Worm (Caenorhabditis elegans): Measurements from ENCODE around the gene npr-25.

DNA sequence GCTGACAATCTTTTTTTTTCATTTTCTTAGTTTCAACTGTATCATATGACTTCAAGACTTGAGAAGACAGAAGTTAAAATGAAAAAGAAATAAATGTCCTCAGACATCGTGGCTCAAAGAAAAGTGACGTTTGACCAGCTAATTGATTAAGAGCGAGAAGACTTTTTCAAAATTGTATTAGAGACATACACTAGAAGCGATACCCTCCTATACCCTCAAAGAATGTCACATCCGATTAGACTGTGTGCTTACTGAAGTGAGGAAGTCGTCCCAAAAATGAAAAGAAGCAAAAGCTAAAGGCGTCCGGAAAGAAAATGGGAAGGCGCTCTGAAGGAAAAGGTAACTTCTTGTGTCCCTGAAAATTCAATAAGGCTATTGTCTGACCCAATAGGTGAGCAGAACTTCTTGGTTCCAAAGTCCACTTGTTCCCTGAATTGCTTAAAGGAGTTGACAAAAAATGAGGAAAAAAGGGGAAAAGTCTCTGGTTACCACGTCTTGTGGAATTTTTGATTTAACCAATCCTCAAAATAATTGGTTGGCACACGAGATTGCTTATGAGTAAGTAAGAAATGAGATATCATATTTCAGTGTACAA is 19.6 kb upstream of the npr-25 start:
- TF ChIP-seq fkh-10 (GFP tag; optimal IDR thresholded peaks at IDR 0.05) (no peak), mdl-1 (tag; optimal IDR thresholded peaks at IDR 0.05) (no peak), isw-1 (GFP tag; IDR thresholded peaks at IDR 0.05) (no peak), unc-62 (GFP tag; optimal IDR thresholded peaks at IDR 0.05) (no peak), lin-13 (GFP tag; optimal IDR thresholded peaks at IDR 0.05) (no peak), nhr-47 (tag; optimal IDR thresholded peaks at IDR 0.05) (no peak), nhr-11 (tag; optimal IDR thresholded peaks at IDR 0.05) (no peak), unc-130 (tag; optimal IDR thresholded peaks at IDR 0.05) (no peak), lin-39 (tag; optimal IDR thresholded peaks at IDR 0.05) (no peak), nhr-76 (tag; optimal IDR thresholded peaks at IDR 0.05) (no peak), lin-14 (GFP tag; optimal IDR thresholded peaks at IDR 0.05) (peak; percentile 19), elt-2 (tag; optimal IDR thresholded peaks at IDR 0.05) (no peak), nhr-77 (tag; optimal IDR thresholded peaks at IDR 0.05) (no peak), ama-1 (optimal IDR thresholded peaks at IDR 0.05) (no peak)

Measured in whole organism, L1 larva.